Worm (Caenorhabditis elegans): ENCODE results near the gene herd-1.

DNA sequence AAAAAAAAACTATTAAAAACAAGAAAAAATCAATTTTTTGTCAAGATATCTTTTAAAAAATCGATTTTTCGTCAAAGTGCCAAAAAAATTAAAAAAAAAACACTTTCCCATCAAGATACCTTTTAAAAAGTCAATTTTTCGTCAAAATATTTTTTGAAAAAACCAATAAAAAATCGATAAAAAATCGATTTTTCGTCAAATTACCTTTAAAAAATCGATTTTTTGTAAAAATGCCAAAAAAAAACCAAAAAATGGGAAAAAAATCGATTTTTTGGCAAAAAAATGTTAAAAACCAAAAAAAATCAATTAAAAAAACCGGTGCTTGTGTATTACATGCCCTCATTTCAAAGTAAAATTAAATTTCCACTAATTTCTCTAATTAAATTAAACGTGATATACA, 21.3 kb downstream of the herd-1 start:
- TF ChIP-seq fkh-3 (tag; optimal IDR thresholded peaks at IDR 0.05) (no peak), mel-28 (tag; optimal IDR thresholded peaks at IDR 0.05; ENCODE audit: borderline replicate concordance) (no peak)
